Fruit fly (Drosophila melanogaster) S2 (cell line): ENCODE results near the gene CG10598.

Experiments
- CG8478 ChIP-seq: fragments of >200 bp; optimal IDR thresholded peaks from 2 replicates; lab custom pipeline; 2018
- CTCF ChIP-seq, 2 experiments: fragments of >200 bp; optimal IDR thresholded peaks; 2 replicates each; lab custom pipeline; 2018

DNA sequence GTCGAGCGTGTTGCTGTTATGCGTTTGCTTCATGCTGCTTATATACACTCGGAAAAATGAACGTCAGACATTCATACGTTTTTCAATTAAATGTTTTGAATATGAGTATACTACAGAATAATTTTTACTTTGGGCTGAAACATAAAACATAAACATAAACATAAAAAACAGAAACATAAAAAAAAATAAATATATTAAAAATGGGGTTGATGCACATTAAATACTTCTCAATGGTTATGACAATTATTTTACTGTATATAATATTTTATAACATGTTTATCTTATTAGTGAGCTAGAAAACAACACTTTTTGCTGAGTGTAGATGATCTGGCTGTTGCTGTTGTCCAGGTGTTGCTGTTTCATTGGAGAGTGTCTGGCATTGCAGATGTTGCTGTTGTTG is 10.8 kb upstream of the CG10598 start:
- TF ChIP-seq CTCF (optimal IDR thresholded peaks at IDR 0.05; lab: Kevin White, UChicago) (no peak), CG8478 (lab: Kevin White, UChicago) (no peak)
